Worm (Caenorhabditis elegans): ENCODE data around the gene srab-14.

The srab-14 gene

DNA sequence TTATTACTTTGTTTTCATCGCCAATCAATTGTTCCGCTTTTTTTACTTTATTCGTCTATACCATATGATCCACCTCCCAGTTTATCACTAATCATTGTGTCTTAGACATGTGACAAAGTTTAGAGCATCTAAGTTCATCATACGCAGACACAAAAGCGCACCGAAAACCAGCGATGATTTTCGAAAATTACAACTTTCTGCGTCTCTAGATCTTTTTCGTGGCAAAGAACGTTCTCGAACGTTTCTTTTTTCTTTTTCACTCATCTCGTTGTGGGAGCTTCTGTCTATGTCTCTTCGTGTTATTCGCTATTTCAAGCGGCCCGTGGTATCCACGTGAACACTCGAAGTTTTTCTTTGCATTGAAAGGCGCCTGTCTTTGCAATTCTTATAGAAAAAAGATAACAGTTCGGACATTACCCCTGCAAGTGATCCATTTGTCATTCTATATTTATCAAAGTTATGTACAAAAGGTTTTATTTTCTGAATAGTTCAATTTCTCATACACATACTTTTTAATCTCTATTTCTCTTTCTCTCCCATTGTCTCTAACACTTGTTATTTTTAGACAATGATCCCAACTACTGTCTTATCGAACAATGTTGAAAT lies 29.9 kb upstream of the srab-14 start, which contains the start of gene ZK1290.5:
TSS of gene ZK1290.5 (plus strand) at position 566 of the 606 bp plus-strand sequence.
- TF ChIP-seq ceh-45 (GFP tag; IDR thresholded peaks at IDR 0.05) (no peak), ceh-18 (tag; optimal IDR thresholded peaks at IDR 0.05) (peak; percentile 84), hlh-6 (tag; optimal IDR thresholded peaks at IDR 0.05) (no peak), ets-4 (tag; optimal IDR thresholded peaks at IDR 0.05) (peak; percentile 18), ceh-22 (tag; optimal IDR thresholded peaks at IDR 0.05) (no peak), sox-2 (GFP tag; IDR thresholded peaks at IDR 0.05) (no peak), F13H6.1 (tag; optimal IDR thresholded peaks at IDR 0.05) (peak; percentile 10), nhr-232 (tag; optimal IDR thresholded peaks at IDR 0.05) (no peak), hlh-13 (GFP tag; optimal IDR thresholded peaks at IDR 0.05) (no peak), zip-5 (tag; optimal IDR thresholded peaks at IDR 0.05) (no peak), mec-3 (tag; optimal IDR thresholded peaks at IDR 0.05; ENCODE audit: borderline replicate concordance) (no peak), rnt-1 (tag; optimal IDR thresholded peaks at IDR 0.05) (peak; percentile 54), unc-55 (GFP tag; optimal IDR thresholded peaks at IDR 0.05) (peak; percentile 69), eyg-1 (tag; optimal IDR thresholded peaks at IDR 0.05) (no peak), pha-4 (tag; optimal IDR thresholded peaks at IDR 0.05) (no peak), nfya-1 (tag; optimal IDR thresholded peaks at IDR 0.05) (peak; percentile 50), ceh-14 (tag; optimal IDR thresholded peaks at IDR 0.05) (no peak), ceh-31 (tag; optimal IDR thresholded peaks at IDR 0.05) (no peak), hlh-30 (tag; optimal IDR thresholded peaks at IDR 0.05; ENCODE audit: insufficient read depth) (peak; percentile 61)

DNA sequence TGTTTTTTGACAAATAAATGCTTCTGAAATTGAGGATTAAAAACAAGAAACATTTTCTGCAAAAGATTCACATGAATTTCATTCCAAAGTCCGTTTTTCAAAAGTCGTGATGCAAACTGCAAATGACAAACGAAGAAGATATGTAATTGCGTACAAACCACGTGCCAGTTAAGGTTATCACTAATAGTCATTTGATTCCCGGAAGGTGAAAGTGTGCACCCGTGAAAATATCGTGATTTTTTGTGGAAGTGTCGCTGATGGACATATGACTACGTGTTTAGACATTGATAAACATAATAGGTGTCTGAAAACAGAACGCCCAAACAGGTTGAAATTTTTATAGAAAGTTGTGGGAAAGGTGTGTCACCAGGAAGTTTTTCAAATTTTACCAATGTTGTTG lies 28.9 kb upstream of the srab-14 start:
- no peak for TF ChIP-seq ceh-34 (tag; optimal IDR thresholded peaks at IDR 0.05)
- no peak for TF ChIP-seq C38D4.7 (GFP tag; optimal IDR thresholded peaks at IDR 0.05)
- TF ChIP-seq hlh-8 (tag; optimal IDR thresholded peaks at IDR 0.05): no peak
- no peak for TF ChIP-seq pha-4 (tag; optimal IDR thresholded peaks at IDR 0.05)
- no peak for TF ChIP-seq ref-2 (tag; optimal IDR thresholded peaks at IDR 0.05)
- TF ChIP-seq ceh-48 (tag; optimal IDR thresholded peaks at IDR 0.05): no peak
- no peak for TF ChIP-seq sdc-2 (tag; optimal IDR thresholded peaks at IDR 0.05)
- no peak for TF ChIP-seq hlh-15 (tag; optimal IDR thresholded peaks at IDR 0.05)
- no peak for TF ChIP-seq hlh-6 (tag; optimal IDR thresholded peaks at IDR 0.05)
- no peak for TF ChIP-seq nfya-1 (tag; optimal IDR thresholded peaks at IDR 0.05)
- TF ChIP-seq nhr-232 (tag; optimal IDR thresholded peaks at IDR 0.05): no peak
- no peak for TF ChIP-seq K09A11.1 (tag; optimal IDR thresholded peaks at IDR 0.05; ENCODE audit: insufficient read depth)
- TF ChIP-seq pag-3 (tag; optimal IDR thresholded peaks at IDR 0.05; ENCODE audit: borderline replicate concordance): no peak
- no peak for TF ChIP-seq lin-11 (tag; optimal IDR thresholded peaks at IDR 0.05)
- TF ChIP-seq ahr-1 (tag; optimal IDR thresholded peaks at IDR 0.05): no peak
- TF ChIP-seq ceh-19 (GFP tag; optimal IDR thresholded peaks at IDR 0.05): no peak
- no peak for TF ChIP-seq hlh-13 (GFP tag; optimal IDR thresholded peaks at IDR 0.05)
- no peak for TF ChIP-seq fkh-10 (GFP tag; optimal IDR thresholded peaks at IDR 0.05)

DNA sequence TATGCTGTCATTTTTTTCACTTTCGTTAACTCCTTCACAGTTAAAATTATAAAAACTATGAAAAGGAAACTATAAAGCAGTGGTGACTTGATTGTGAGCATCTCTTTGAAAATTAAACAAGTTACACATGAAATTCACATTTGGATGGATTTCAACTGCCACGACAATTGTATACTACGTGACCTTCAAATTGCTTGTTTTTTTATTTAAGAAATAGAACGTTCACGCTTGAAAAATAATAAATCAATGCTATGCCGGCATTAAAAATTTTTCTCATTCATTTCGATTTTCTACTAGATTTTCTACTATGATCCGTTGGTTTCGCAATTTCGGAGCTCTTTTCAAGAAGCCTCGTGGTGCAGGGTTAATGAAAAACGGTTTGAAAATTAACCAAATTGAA lies 26.2 kb upstream of the srab-14 start, which contains the start of the genes ZK1290.7 and rnh-1.1:
TSS of gene ZK1290.7 (minus strand) at position 101 of the 400 bp plus-strand sequence.
TSS of gene rnh-1.1 (plus strand) at position 281 of the 400 bp plus-strand sequence.
- no peak for TF ChIP-seq nhr-232 (tag; optimal IDR thresholded peaks at IDR 0.05)

DNA sequence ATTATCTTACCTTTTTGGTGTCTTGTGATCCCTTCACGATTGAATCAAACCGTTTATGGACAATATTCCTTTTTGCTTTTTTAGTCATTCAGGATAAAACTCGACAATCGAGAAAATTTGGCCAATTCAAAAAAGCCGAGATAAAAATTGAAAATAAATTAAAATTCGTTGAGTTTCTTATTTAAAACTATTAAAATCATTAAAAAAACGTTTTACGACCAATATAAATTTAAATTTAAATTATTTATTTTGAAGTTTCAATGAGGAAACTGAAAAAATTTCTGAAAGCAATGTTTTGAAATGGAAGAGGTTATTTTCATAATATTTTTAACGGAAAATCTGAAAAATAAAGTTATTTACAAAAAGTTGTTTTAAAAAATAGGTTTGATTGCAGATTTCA lies 24.0 kb upstream of the srab-14 start, which contains the start of gene ZK1290.15:
TSS of gene ZK1290.15 (plus strand) at position 301 of the 400 bp plus-strand sequence.
- no peak for TF ChIP-seq C08G9.2 (tag; optimal IDR thresholded peaks at IDR 0.05)
- no peak for TF ChIP-seq ceh-2 (tag; optimal IDR thresholded peaks at IDR 0.05)

DNA sequence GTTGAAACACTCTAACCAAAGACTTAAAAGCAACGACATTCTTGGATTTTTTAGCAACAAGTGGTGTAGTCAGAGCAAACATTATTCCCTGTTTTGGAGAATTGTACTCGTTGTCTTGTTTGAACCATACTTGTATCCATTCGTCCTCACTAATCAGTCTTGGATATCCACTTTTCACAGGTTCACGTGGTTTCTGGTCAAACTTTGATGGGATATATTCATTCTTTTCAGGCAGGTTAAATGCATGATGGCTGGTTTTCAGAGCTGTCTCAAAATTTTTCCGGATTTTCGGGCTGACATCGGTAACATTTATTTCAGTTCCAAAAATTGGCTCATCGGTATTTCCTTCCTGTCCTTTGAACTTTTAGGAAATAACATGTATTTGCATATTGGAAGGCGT lies 22.1 kb upstream of the srab-14 start:
- no peak for TF ChIP-seq che-1 (tag; optimal IDR thresholded peaks at IDR 0.05)
- TF ChIP-seq sox-2 (GFP tag; IDR thresholded peaks at IDR 0.05): no peak
- TF ChIP-seq pha-4 (tag; optimal IDR thresholded peaks at IDR 0.05): no peak
- TF ChIP-seq nhr-11 (tag; optimal IDR thresholded peaks at IDR 0.05): no peak
- TF ChIP-seq ceh-45 (GFP tag; IDR thresholded peaks at IDR 0.05): no peak
- TF ChIP-seq ama-1 (optimal IDR thresholded peaks at IDR 0.05): no peak
- TF ChIP-seq mec-3 (tag; optimal IDR thresholded peaks at IDR 0.05; ENCODE audit: borderline replicate concordance): no peak
- TF ChIP-seq ets-4 (tag; optimal IDR thresholded peaks at IDR 0.05): no peak
- TF ChIP-seq ceh-48 (tag; optimal IDR thresholded peaks at IDR 0.05): no peak
- TF ChIP-seq ceh-19 (GFP tag; optimal IDR thresholded peaks at IDR 0.05): no peak
- no peak for TF ChIP-seq fkh-6 (tag; optimal IDR thresholded peaks at IDR 0.05)
- no peak for TF ChIP-seq syd-9 (tag; optimal IDR thresholded peaks at IDR 0.05)
- no peak for TF ChIP-seq unc-55 (GFP tag; optimal IDR thresholded peaks at IDR 0.05)
- TF ChIP-seq odd-2 (tag; optimal IDR thresholded peaks at IDR 0.05): no peak
- no peak for TF ChIP-seq hlh-30 (tag; optimal IDR thresholded peaks at IDR 0.05; ENCODE audit: insufficient read depth)
- no peak for TF ChIP-seq ceh-30 (tag; optimal IDR thresholded peaks at IDR 0.05)
- TF ChIP-seq fkh-10 (GFP tag; optimal IDR thresholded peaks at IDR 0.05): no peak
- TF ChIP-seq ahr-1 (tag; optimal IDR thresholded peaks at IDR 0.05): no peak
- TF ChIP-seq ztf-16 (tag; optimal IDR thresholded peaks at IDR 0.05): no peak
- TF ChIP-seq unc-42 (tag; optimal IDR thresholded peaks at IDR 0.05): no peak

Measured in whole organism, late embryonic.